Worm (Caenorhabditis elegans) whole organism, L3 larva: ENCODE measurements around the gene tag-65.

Source experiments
- egl-27 ChIP-seq: sonication (generic microtip); optimal IDR thresholded peaks from 4 replicates; lab custom pipeline; 2017; ENCODE audit warnings: missing biosample characterization, missing genetic modification reagents, missing genetic modification characterization
- elt-1 ChIP-seq: fragments of 150-350 bp; optimal IDR thresholded peaks from 2 replicates; lab custom pipeline; 2014; ENCODE audit warnings: missing biosample characterization, missing genetic modification characterization
- fkh-10 ChIP-seq: sonication (generic microtip); optimal IDR thresholded peaks from 2 replicates; lab custom pipeline; 2017; ENCODE audit warnings: missing biosample characterization, missing genetic modification reagents, missing genetic modification characterization
- nfya-1 ChIP-seq: sonication (generic microtip); optimal IDR thresholded peaks from 2 replicates; lab custom pipeline; 2017; ENCODE audit warnings: missing genetic modification characterization, mild to moderate bottlenecking, missing compliant biosample characterization, antibody characterized with exemption, moderate library complexity; ENCODE audit not compliant: insufficient read depth
- nhr-67 ChIP-seq: fragments of 150-350 bp; optimal IDR thresholded peaks from 2 replicates; lab custom pipeline; 2014; ENCODE audit warnings: missing biosample characterization, missing genetic modification characterization
- snpc-4 ChIP-seq: fragments of 150-350 bp; optimal IDR thresholded peaks from 2 replicates; lab custom pipeline; 2014; ENCODE audit warnings: missing biosample characterization, missing genetic modification characterization

ce11 chrV:13658577-13658976, 19.8 kb downstream of the tag-65 start:
- peak; percentile 58 for TF ChIP-seq elt-1
- TF ChIP-seq fkh-10 (GFP tag; lab: Kevin White, UChicago), result no peak
- peak; percentile 59 for TF ChIP-seq snpc-4
- no peak for TF ChIP-seq nhr-67 (tag; lab: Kevin White, UChicago)
- TF ChIP-seq egl-27 (tag; lab: Kevin White, UChicago), result no peak
- peak; percentile 67 for TF ChIP-seq nfya-1 (tag; lab: Kevin White, UChicago)
